Fruit fly (Drosophila melanogaster) whole organism, adult: Measurements from ENCODE around the gene CG34302.

Experiments
- CG7101 ChIP-seq: fragments of 200-800 bp; sonication (Bioruptor generic); optimal IDR thresholded peaks from 2 replicates; lab custom pipeline; 2018; ENCODE audit warnings: missing biosample characterization, mild to moderate bottlenecking, missing genetic modification characterization, moderate library complexity
- pad ChIP-seq: fragments of 200-800 bp; sonication (Bioruptor generic); optimal IDR thresholded peaks from 3 replicates; lab custom pipeline; 2017; ENCODE audit warnings: missing biosample characterization, missing genetic modification characterization, mild to moderate bottlenecking, moderate library complexity, missing genetic modification reagents

DNA sequence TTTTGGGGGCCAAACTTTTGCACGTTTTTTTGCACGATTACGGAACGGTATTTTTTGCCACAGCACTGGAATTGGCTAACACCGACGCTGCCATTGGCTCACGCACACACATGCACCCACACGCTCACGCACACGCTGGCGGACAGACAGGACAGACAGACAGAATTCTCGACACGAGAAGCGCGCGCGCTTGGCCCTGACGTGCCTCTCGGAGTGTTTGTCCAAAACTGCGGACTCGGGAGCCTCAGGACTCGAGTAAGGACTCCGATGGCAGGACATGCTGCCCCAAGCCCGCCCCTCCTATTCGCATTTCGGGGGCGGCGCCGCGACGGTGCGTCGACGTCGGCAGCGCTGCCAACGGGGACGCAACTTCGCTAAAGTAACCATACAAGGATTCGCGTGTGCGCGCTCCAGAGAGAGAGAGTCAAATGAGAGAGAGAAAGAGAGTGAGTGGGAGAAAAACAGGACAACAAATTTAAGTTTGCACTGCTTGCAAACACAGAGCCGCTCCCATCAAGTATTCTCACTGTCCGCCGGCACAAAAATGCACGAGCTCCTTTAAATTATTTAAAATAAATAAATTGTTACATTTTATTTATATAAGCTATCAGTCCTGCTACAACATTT, 44.4 kb upstream of the CG34302 start, which contains the start of gene Teh1:
- TF ChIP-seq CG7101 (no peak), pad (no peak)
